Fruit fly (Drosophila melanogaster) whole organism, embryonic: ENCODE results near the gene nxf2.
A peak's percentile ranks its signal among the peaks of the same experiment; 100 is the strongest.

Source experiments
- CG10147 ChIP-seq: fragments of 200-800 bp; sonication (Bioruptor generic); optimal IDR thresholded peaks from 2 replicates; lab custom pipeline; 2019; ENCODE audit warnings: missing biosample characterization, mild to moderate bottlenecking, missing genetic modification characterization, moderate library complexity
- CG10209 ChIP-seq: fragments of 200-800 bp; sonication (Bioruptor generic); optimal IDR thresholded peaks from 3 replicates; lab custom pipeline; 2017; ENCODE audit warnings: missing biosample characterization, mild to moderate bottlenecking, missing genetic modification characterization, missing genetic modification reagents
- CG10267 ChIP-seq: fragments of 200-800 bp; sonication (Bioruptor generic); optimal IDR thresholded peaks from 2 replicates; lab custom pipeline; 2018; ENCODE audit warnings: missing biosample characterization, mild to moderate bottlenecking, missing genetic modification characterization, moderate library complexity
- CG10274 ChIP-seq: fragments of 200-800 bp; sonication (Bioruptor generic); optimal IDR thresholded peaks from 3 replicates; lab custom pipeline; 2017; ENCODE audit warnings: missing biosample characterization, mild to moderate bottlenecking, missing genetic modification characterization
- CG10543 ChIP-seq: fragments of 200-800 bp; sonication (Bioruptor generic); optimal IDR thresholded peaks from 3 replicates; lab custom pipeline; 2017; ENCODE audit warnings: missing biosample characterization, mild to moderate bottlenecking, missing genetic modification characterization, moderate library complexity
- CG12155 ChIP-seq: fragments of 200-800 bp; sonication (Bioruptor generic); optimal IDR thresholded peaks from 3 replicates; lab custom pipeline; 2016; ENCODE audit warnings: missing biosample characterization, missing genetic modification characterization
- CG12299 ChIP-seq: fragments of 200-800 bp; sonication (Bioruptor generic); optimal IDR thresholded peaks from 2 replicates; lab custom pipeline; 2018; ENCODE audit warnings: missing biosample characterization, mild to moderate bottlenecking, missing genetic modification characterization
- CG12744 ChIP-seq: fragments of 200-800 bp; sonication (Bioruptor generic); optimal IDR thresholded peaks from 2 replicates; lab custom pipeline; 2016; ENCODE audit warnings: missing biosample characterization, missing genetic modification characterization
- CG13775 ChIP-seq: fragments of 200-800 bp; sonication (Bioruptor generic); optimal IDR thresholded peaks from 3 replicates; lab custom pipeline; 2017; ENCODE audit warnings: missing biosample characterization, mild to moderate bottlenecking, missing genetic modification characterization
- CG15696 ChIP-seq: fragments of 200-800 bp; sonication (Bioruptor generic); optimal IDR thresholded peaks from 2 replicates; lab custom pipeline; 2019; ENCODE audit warnings: missing biosample characterization, mild to moderate bottlenecking, missing genetic modification characterization, moderate library complexity
- CG1602 ChIP-seq: fragments of 200-800 bp; sonication (Bioruptor generic); optimal IDR thresholded peaks from 3 replicates; lab custom pipeline; 2016; ENCODE audit warnings: missing biosample characterization, missing genetic modification characterization
- CG1603 ChIP-seq: fragments of 200-800 bp; sonication (Bioruptor generic); optimal IDR thresholded peaks from 2 replicates; lab custom pipeline; 2019; ENCODE audit warnings: missing biosample characterization, mild to moderate bottlenecking, missing genetic modification characterization, moderate library complexity
- CG2120 ChIP-seq: fragments of 200-800 bp; sonication (Bioruptor generic); optimal IDR thresholded peaks from 3 replicates; lab custom pipeline; 2016; ENCODE audit warnings: missing biosample characterization, missing genetic modification characterization
- CG2678 ChIP-seq: fragments of 200-800 bp; sonication (Bioruptor generic); optimal IDR thresholded peaks from 3 replicates; lab custom pipeline; 2019; ENCODE audit warnings: missing biosample characterization, mild to moderate bottlenecking, missing genetic modification characterization, moderate library complexity
- CG30020 ChIP-seq: fragments of 200-800 bp; optimal IDR thresholded peaks from 2 replicates; lab custom pipeline; 2019; ENCODE audit warnings: missing biosample characterization, mild to moderate bottlenecking, missing genetic modification characterization, moderate library complexity
- CG30403 ChIP-seq: fragments of 200-800 bp; sonication (Bioruptor generic); optimal IDR thresholded peaks from 3 replicates; lab custom pipeline; 2016; ENCODE audit warnings: missing biosample characterization, missing genetic modification characterization
- CG31365 ChIP-seq: fragments of 200-800 bp; sonication (Bioruptor generic); optimal IDR thresholded peaks from 2 replicates; lab custom pipeline; 2018; ENCODE audit warnings: missing biosample characterization, mild to moderate bottlenecking, missing genetic modification characterization
- CG3281 ChIP-seq: fragments of 200-800 bp; sonication (Bioruptor generic); optimal IDR thresholded peaks from 3 replicates; lab custom pipeline; 2017; ENCODE audit warnings: missing biosample characterization, mild to moderate bottlenecking, missing genetic modification characterization
- CG33213 ChIP-seq: fragments of 200-800 bp; sonication (Bioruptor generic); optimal IDR thresholded peaks from 3 replicates; lab custom pipeline; 2016; ENCODE audit warnings: missing biosample characterization, missing genetic modification characterization
- CG5245 ChIP-seq: fragments of 200-800 bp; sonication (Bioruptor generic); optimal IDR thresholded peaks from 3 replicates; lab custom pipeline; 2016; ENCODE audit warnings: missing biosample characterization, missing genetic modification characterization
- CG8290 ChIP-seq, 3 experiments: fragments of 200-800 bp; sonication (Bioruptor generic); optimal IDR thresholded peaks; 2 replicates each; lab custom pipeline; 2016 to 2019; ENCODE audit warnings: missing biosample characterization in 3 of 3, missing genetic modification characterization in 3 of 3, mild to moderate bottlenecking in 2 of 3, moderate library complexity in 1 of 3
- CG8924 ChIP-seq: fragments of 200-800 bp; optimal IDR thresholded peaks from 3 replicates; lab custom pipeline; 2019; ENCODE audit warnings: missing biosample characterization, mild to moderate bottlenecking, missing genetic modification characterization, moderate library complexity
- CG9437 ChIP-seq: fragments of 200-800 bp; sonication (Bioruptor generic); optimal IDR thresholded peaks from 2 replicates; lab custom pipeline; 2018; ENCODE audit warnings: missing biosample characterization, mild to moderate bottlenecking, missing genetic modification characterization
- CG9609 ChIP-seq: fragments of 200-800 bp; sonication (Bioruptor generic); optimal IDR thresholded peaks from 3 replicates; lab custom pipeline; 2016; ENCODE audit warnings: missing biosample characterization, missing genetic modification characterization
- CG9727 ChIP-seq: fragments of 200-800 bp; sonication (Bioruptor generic); optimal IDR thresholded peaks from 3 replicates; lab custom pipeline; 2017; ENCODE audit warnings: missing biosample characterization, mild to moderate bottlenecking, missing genetic modification characterization
- Dip2 ChIP-seq: fragments of 200-800 bp; sonication (Bioruptor generic); IDR thresholded peaks from 2 replicates; pipeline ENCODE4 v1.3.6; 2022; ENCODE audit warnings: missing biosample characterization, missing genetic modification characterization
- E2f2 ChIP-seq: fragments of 200-800 bp; sonication (Bioruptor generic); IDR thresholded peaks from 2 replicates; pipeline ENCODE4 v1.3.6; 2022; ENCODE audit warnings: missing biosample characterization, missing genetic modification characterization
- Fer1 ChIP-seq: fragments of 200-800 bp; sonication (Bioruptor generic); optimal IDR thresholded peaks from 2 replicates; lab custom pipeline; 2017; ENCODE audit warnings: missing biosample characterization, mild to moderate bottlenecking, missing genetic modification characterization
- Fer3 ChIP-seq: fragments of 200-800 bp; sonication (Bioruptor generic); optimal IDR thresholded peaks from 2 replicates; lab custom pipeline; 2018; ENCODE audit warnings: missing biosample characterization, mild to moderate bottlenecking, missing genetic modification characterization, moderate library complexity
- Gsc ChIP-seq: fragments of 200-800 bp; sonication (Bioruptor generic); IDR thresholded peaks from 2 replicates; pipeline ENCODE4 v1.3.6; 2022; ENCODE audit warnings: missing biosample characterization, missing genetic modification characterization
- Jarid2 ChIP-seq: fragments of 200-800 bp; sonication (Bioruptor generic); optimal IDR thresholded peaks from 3 replicates; lab custom pipeline; 2017; ENCODE audit warnings: mild to moderate bottlenecking, missing biosample characterization, missing genetic modification reagents, missing genetic modification characterization
- Max ChIP-seq: fragments of 200-800 bp; sonication (Bioruptor generic); optimal IDR thresholded peaks from 2 replicates; lab custom pipeline; 2016; ENCODE audit warnings: missing biosample characterization, mild to moderate bottlenecking, missing genetic modification characterization
- Meics ChIP-seq: fragments of 200-800 bp; sonication (Bioruptor generic); optimal IDR thresholded peaks from 2 replicates; lab custom pipeline; 2017; ENCODE audit warnings: missing biosample characterization, mild to moderate bottlenecking, missing genetic modification characterization
- Myb ChIP-seq: fragments of 200-800 bp; sonication (Bioruptor generic); optimal IDR thresholded peaks from 2 replicates; lab custom pipeline; 2016; ENCODE audit warnings: missing biosample characterization, missing genetic modification characterization
- YL-1 ChIP-seq: fragments of 200-800 bp; sonication (Bioruptor generic); optimal IDR thresholded peaks from 3 replicates; lab custom pipeline; 2017; ENCODE audit warnings: missing biosample characterization, mild to moderate bottlenecking, missing genetic modification characterization
- az2 ChIP-seq: fragments of 200-800 bp; sonication (Bioruptor generic); optimal IDR thresholded peaks from 3 replicates; lab custom pipeline; 2016; ENCODE audit warnings: missing biosample characterization, missing genetic modification characterization
- croc ChIP-seq: fragments of 200-800 bp; sonication (Bioruptor generic); conservative IDR thresholded peaks from 3 replicates; pipeline ENCODE4 v1.3.6; 2022; ENCODE audit warnings: missing biosample characterization, missing genetic modification characterization
- dmrt11E ChIP-seq: fragments of 200-800 bp; sonication (Bioruptor generic); optimal IDR thresholded peaks from 3 replicates; lab custom pipeline; 2018; ENCODE audit warnings: missing biosample characterization, mild to moderate bottlenecking, missing genetic modification characterization, moderate library complexity
- dmrt99B ChIP-seq: fragments of 200-800 bp; sonication (Bioruptor generic); optimal IDR thresholded peaks from 2 replicates; lab custom pipeline; 2018; ENCODE audit warnings: missing biosample characterization, mild to moderate bottlenecking, missing genetic modification characterization, moderate library complexity
- gfzf ChIP-seq: fragments of 200-800 bp; sonication (Bioruptor generic); optimal IDR thresholded peaks from 2 replicates; lab custom pipeline; 2016; ENCODE audit warnings: missing biosample characterization, mild to moderate bottlenecking, missing genetic modification characterization, moderate library complexity
- gsb-n ChIP-seq: fragments of 200-800 bp; sonication (Bioruptor generic); optimal IDR thresholded peaks from 3 replicates; lab custom pipeline; 2018; ENCODE audit warnings: missing biosample characterization, mild to moderate bottlenecking, missing genetic modification characterization
- h ChIP-seq: fragments of >200 bp; optimal IDR thresholded peaks from 2 replicates; lab custom pipeline; 2017
- jigr1 ChIP-seq: fragments of 200-800 bp; sonication (Bioruptor generic); IDR thresholded peaks from 3 replicates; pipeline ENCODE4 v1.3.6; 2022; ENCODE audit warnings: missing biosample characterization, missing genetic modification characterization
- lilli ChIP-seq: fragments of 200-800 bp; sonication (Bioruptor generic); optimal IDR thresholded peaks from 3 replicates; lab custom pipeline; 2016; ENCODE audit warnings: missing biosample characterization, missing genetic modification characterization
- lola ChIP-seq, 3 experiments: fragments of >200 bp in 2 of 3; fragments of 200-800 bp in 1 of 3; sonication (Bioruptor generic) in 1 of 3; optimal IDR thresholded peaks; 2 replicates each; lab custom pipeline; 2017 to 2019; ENCODE audit warnings: missing biosample characterization in 3 of 3, missing genetic modification characterization in 3 of 3, mild to moderate bottlenecking in 1 of 3, moderate library complexity in 1 of 3
- nmo ChIP-seq: fragments of 200-800 bp; sonication (Bioruptor generic); optimal IDR thresholded peaks from 2 replicates; lab custom pipeline; 2018; ENCODE audit warnings: missing biosample characterization, mild to moderate bottlenecking, missing genetic modification characterization, moderate library complexity
- sens ChIP-seq: fragments of 200-800 bp; sonication (Bioruptor generic); peaks from one replicate; lab custom pipeline; 2016; ENCODE audit warnings: missing biosample characterization, missing genetic modification characterization
- sob ChIP-seq: fragments of 200-800 bp; sonication (Bioruptor generic); IDR thresholded peaks from 2 replicates; pipeline ENCODE4 v1.3.6; 2022; ENCODE audit warnings: missing biosample characterization, missing genetic modification characterization
- sqz ChIP-seq: fragments of 200-800 bp; sonication (Bioruptor generic); optimal IDR thresholded peaks from 3 replicates; lab custom pipeline; 2018; ENCODE audit warnings: missing biosample characterization, mild to moderate bottlenecking, missing genetic modification characterization
- tx ChIP-seq: fragments of 200-800 bp; sonication (Bioruptor generic); optimal IDR thresholded peaks from 2 replicates; lab custom pipeline; 2016; ENCODE audit warnings: missing biosample characterization, missing genetic modification characterization
- unpg ChIP-seq: fragments of 200-800 bp; sonication (Bioruptor generic); optimal IDR thresholded peaks from 3 replicates; lab custom pipeline; 2018; ENCODE audit warnings: missing biosample characterization, mild to moderate bottlenecking, missing genetic modification characterization, moderate library complexity

Gene nxf2

DNA sequence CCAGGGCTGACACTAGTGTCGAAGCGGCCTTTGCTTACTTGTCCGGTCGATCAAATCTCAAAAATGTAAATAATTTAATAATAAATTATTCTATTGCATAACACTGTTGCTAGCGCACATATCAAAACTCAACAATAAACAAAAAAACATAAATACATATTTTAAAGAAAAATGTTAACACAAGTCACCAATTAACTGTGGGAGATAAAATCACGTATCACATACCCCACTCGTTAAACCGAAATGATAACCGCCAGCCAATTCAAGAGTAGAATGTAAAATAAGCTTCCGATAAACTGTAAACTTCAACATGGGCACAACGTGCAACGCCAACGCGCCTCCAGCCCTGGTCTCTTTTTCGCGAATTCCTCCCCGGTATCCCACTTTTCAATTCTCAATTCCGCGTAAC, 22.6 kb upstream of the nxf2 start, which contains the start of gene Arts (continued):
- TF ChIP-seq YL-1 (peak; percentile 17), nmo (GFP tag; lab: Kevin White, UChicago) (peak; percentile 49), CG10147 (GFP tag; lab: Kevin White, UChicago) (peak; percentile 43), dmrt11E (tag; lab: Kevin White, UChicago) (peak; percentile 49), Meics (GFP tag; lab: Kevin White, UChicago) (peak; percentile 15), CG30403 (GFP tag; lab: Kevin White, UChicago) (peak; percentile 20), CG12155 (GFP tag; lab: Kevin White, UChicago) (peak; percentile 57), az2 (GFP tag; lab: Kevin White, UChicago) (peak; percentile 2), Fer3 (tag; lab: Kevin White, UChicago) (peak; percentile 26), Jarid2 (GFP tag; lab: Kevin White, UChicago) (no peak), croc (GFP tag; lab: Robert Waterston, UW) (no peak), sqz (GFP tag; lab: Kevin White, UChicago) (peak; percentile 40), CG9437 (GFP tag; lab: Kevin White, UChicago) (peak; percentile 20), CG9609 (peak; percentile 22), h (lab: Kevin White, UChicago) (no peak), CG31365 (no peak), CG12744 (GFP tag; lab: Kevin White, UChicago) (no peak), CG9727 (peak; percentile 49), gfzf (GFP tag; lab: Kevin White, UChicago) (peak; percentile 9), CG8924 (tag; lab: Kevin White, UChicago) (peak; percentile 20), CG30020 (tag; lab: Kevin White, UChicago) (peak; percentile 32), CG12299 (tag; lab: Kevin White, UChicago) (no peak), sob (GFP tag; lab: Robert Waterston, UW) (no peak), gsb-n (tag; lab: Kevin White, UChicago) (peak; percentile 2), Myb (GFP tag; lab: Kevin White, UChicago) (peak; percentile 60), CG1603 (tag; lab: Kevin White, UChicago) (peak; percentile 18), CG10267 (tag; lab: Kevin White, UChicago) (peak; percentile 28), CG8290 (GFP tag; optimal IDR thresholded peaks at IDR 0.05; lab: Kevin White, UChicago) (no peak), CG8290 (tag; optimal IDR thresholded peaks at IDR 0.05; lab: Kevin White, UChicago) (peak in 1 of 2 experiments; percentile 32), CG10274 (GFP tag; lab: Kevin White, UChicago) (no peak), lilli (peak; percentile 15), CG2120 (GFP tag; lab: Kevin White, UChicago) (peak; percentile 46), sens (GFP tag; lab: Kevin White, UChicago) (peak; percentile 66), lola (GFP tag; optimal IDR thresholded peaks at IDR 0.05; lab: Kevin White, UChicago) (peak in 1 of 3 experiments; percentile 45), CG1602 (GFP tag; lab: Kevin White, UChicago) (peak; percentile 10), CG2678 (tag; lab: Kevin White, UChicago) (peak; percentile 47), E2f2 (GFP tag; lab: Robert Waterston, UW) (no peak), CG15696 (tag; lab: Kevin White, UChicago) (peak; percentile 32), dmrt99B (tag; lab: Kevin White, UChicago) (peak; percentile 2), CG13775 (GFP tag; lab: Kevin White, UChicago) (peak; percentile 61), unpg (peak; percentile 12), Dip2 (no peak), tx (GFP tag; lab: Kevin White, UChicago) (no peak), CG10543 (GFP tag; lab: Kevin White, UChicago) (peak; percentile 56), CG5245 (GFP tag; lab: Kevin White, UChicago) (no peak), Max (GFP tag; lab: Kevin White, UChicago) (peak; percentile 54), Fer1 (GFP tag; lab: Kevin White, UChicago) (peak; percentile 37), CG33213 (no peak), Gsc (GFP tag; lab: Robert Waterston, UW) (no peak), CG3281 (GFP tag; lab: Kevin White, UChicago) (peak; percentile 43), CG10209 (GFP tag; lab: Kevin White, UChicago) (peak; percentile 11), jigr1 (no peak)
